Fruit fly (Drosophila melanogaster): ENCODE results near the gene bsk.

The bsk gene

DNA sequence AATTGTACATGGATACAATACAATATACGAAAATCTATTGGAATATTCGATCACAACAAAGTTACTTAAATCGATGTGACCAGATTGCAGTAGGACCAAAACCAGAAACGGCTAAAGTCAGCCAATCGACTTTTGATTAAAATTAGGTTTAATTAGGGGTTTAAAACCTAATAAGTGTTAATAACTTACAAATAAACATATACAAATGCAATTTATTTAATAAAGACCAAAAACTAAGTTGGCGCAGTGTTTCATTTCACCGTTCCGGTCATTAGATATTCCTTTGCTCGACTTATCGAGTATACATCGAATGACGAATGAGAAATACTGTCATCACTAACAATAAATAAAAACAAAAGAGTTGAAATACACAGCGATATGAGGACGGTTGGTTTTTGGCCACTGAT, at the start of gene bsk, which contains the start of gene CG31717:
TSS of gene bsk (minus strand) at position 61 of the 407 bp plus-strand sequence.
TSS of gene CG31717 (plus strand) at position 297 of the 407 bp plus-strand sequence.
- peak; percentile 43 for TF ChIP-seq EcR (GFP tag; optimal IDR thresholded peaks at IDR 0.05)
- TF ChIP-seq Pif1B (GFP tag; optimal IDR thresholded peaks at IDR 0.05): no peak
- no peak for TF ChIP-seq D1 (tag; optimal IDR thresholded peaks at IDR 0.05)
- no peak for TF ChIP-seq Snoo (tag; optimal IDR thresholded peaks at IDR 0.05)
- TF ChIP-seq CG8159 (tag; optimal IDR thresholded peaks at IDR 0.05): no peak
- TF ChIP-seq CG10348 (GFP tag; IDR thresholded peaks at IDR 0.05): no peak
- TF ChIP-seq CG9948 (tag; optimal IDR thresholded peaks at IDR 0.05): no peak

DNA sequence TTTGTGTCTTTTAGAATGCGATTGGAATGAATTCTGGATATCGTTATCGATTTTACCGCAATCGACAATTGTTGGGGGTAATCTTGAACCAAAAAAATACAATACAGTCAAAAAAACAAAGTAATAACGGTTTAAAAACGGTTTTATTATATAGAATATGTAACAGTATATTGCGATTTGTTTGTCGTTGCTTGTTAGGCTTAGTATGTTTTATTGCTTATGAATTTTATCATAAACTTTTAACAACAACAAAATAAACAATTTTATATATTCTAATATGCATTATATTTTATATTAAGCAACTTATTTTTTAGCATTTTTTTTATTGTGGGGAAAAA, 49.5 kb upstream of the bsk start, which contains the start of gene CYLD:
TSS of gene CYLD (minus strand) at position 38 of the 338 bp plus-strand sequence.
- TF ChIP-seq fd96Ca (GFP tag; IDR thresholded peaks at IDR 0.05): no peak
- TF ChIP-seq CG17806 (tag; optimal IDR thresholded peaks at IDR 0.05): peak; percentile 66
- TF ChIP-seq Ets98B (GFP tag; IDR thresholded peaks at IDR 0.05): no peak; the same call in 1 of the 2 replicates
- TF ChIP-seq CG8159 (tag; optimal IDR thresholded peaks at IDR 0.05): no peak
- TF ChIP-seq Pif1A (GFP tag; optimal IDR thresholded peaks at IDR 0.05): no peak
- TF ChIP-seq CG10348 (GFP tag; IDR thresholded peaks at IDR 0.05): no peak
- no peak for TF ChIP-seq CG13204 (GFP tag; optimal IDR thresholded peaks at IDR 0.05)
- TF ChIP-seq CG8301 (tag; optimal IDR thresholded peaks at IDR 0.05): peak; percentile 68
- no peak for TF ChIP-seq rn (GFP tag; IDR thresholded peaks at IDR 0.05)
- TF ChIP-seq D1 (tag; optimal IDR thresholded peaks at IDR 0.05): peak; percentile 82
- TF ChIP-seq gl (tag; optimal IDR thresholded peaks at IDR 0.05): no peak
- TF ChIP-seq CG9948 (tag; optimal IDR thresholded peaks at IDR 0.05): peak; percentile 58
- peak; percentile 43 for TF ChIP-seq CG34367 (tag; optimal IDR thresholded peaks at IDR 0.05)
- TF ChIP-seq CG15710 (tag; optimal IDR thresholded peaks at IDR 0.05): peak; percentile 50
- no peak for TF ChIP-seq Pif1B (GFP tag; optimal IDR thresholded peaks at IDR 0.05)
- peak; percentile 38 for TF ChIP-seq Snoo (tag; optimal IDR thresholded peaks at IDR 0.05)
- no peak for TF ChIP-seq CG4496 (GFP tag; IDR thresholded peaks at IDR 0.05)
- no peak for TF ChIP-seq CG14655 (GFP tag; optimal IDR thresholded peaks at IDR 0.05)
- TF ChIP-seq CG32121 (GFP tag; IDR thresholded peaks at IDR 0.05): peak; percentile 76; the same call in 1 of the 2 replicates
- TF ChIP-seq EcR (GFP tag; optimal IDR thresholded peaks at IDR 0.05): no peak
- no peak for TF ChIP-seq CG12605 (GFP tag; IDR thresholded peaks at IDR 0.05)

DNA sequence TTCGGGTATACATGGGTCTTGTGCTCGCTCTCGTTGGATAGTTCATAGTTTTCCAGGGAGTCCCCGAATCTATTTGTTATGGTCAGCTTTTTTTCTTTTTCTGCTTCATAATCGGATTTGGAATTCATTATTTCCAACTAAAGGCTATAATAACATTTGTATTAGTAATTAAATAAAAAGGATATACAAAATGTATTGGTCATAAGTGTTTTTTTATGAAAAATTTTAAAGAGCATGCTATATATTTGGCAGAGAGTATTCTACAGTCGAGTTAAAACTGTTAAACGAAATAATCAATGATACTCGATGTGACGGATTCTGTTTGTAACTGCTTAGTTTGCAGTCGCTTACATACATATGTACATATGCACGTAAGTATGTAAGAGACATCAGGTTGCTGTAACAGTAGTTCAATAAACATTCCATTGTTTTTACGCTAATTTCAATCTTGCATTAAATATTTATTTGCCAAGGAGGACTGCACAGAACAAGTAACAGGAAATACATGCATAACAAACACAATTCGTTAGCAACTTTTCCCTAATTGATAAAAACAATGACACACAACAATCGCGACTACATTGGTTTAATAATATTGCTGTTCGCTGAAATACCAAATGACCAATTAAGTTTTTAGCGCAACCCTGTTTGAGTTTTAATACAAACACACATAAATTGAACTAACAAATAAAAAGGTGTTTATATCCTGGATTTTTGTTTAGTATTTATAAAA, 48.9 kb upstream of the bsk start:
- TF ChIP-seq CG32121 (GFP tag; IDR thresholded peaks at IDR 0.05): peak; percentile 43; the same call in 1 of the 2 replicates
- no peak for TF ChIP-seq Snoo (tag; optimal IDR thresholded peaks at IDR 0.05)
- TF ChIP-seq CG14655 (GFP tag; optimal IDR thresholded peaks at IDR 0.05): no peak
- TF ChIP-seq gl (tag; optimal IDR thresholded peaks at IDR 0.05): no peak
- no peak for TF ChIP-seq CG9948 (tag; optimal IDR thresholded peaks at IDR 0.05)
- TF ChIP-seq fd96Ca (GFP tag; IDR thresholded peaks at IDR 0.05): no peak
- no peak for TF ChIP-seq EcR (GFP tag; optimal IDR thresholded peaks at IDR 0.05)
- peak; percentile 6 for TF ChIP-seq CG8301 (tag; optimal IDR thresholded peaks at IDR 0.05)
- no peak for TF ChIP-seq Ets98B (GFP tag; IDR thresholded peaks at IDR 0.05)
- TF ChIP-seq CG10348 (GFP tag; IDR thresholded peaks at IDR 0.05): no peak

DNA sequence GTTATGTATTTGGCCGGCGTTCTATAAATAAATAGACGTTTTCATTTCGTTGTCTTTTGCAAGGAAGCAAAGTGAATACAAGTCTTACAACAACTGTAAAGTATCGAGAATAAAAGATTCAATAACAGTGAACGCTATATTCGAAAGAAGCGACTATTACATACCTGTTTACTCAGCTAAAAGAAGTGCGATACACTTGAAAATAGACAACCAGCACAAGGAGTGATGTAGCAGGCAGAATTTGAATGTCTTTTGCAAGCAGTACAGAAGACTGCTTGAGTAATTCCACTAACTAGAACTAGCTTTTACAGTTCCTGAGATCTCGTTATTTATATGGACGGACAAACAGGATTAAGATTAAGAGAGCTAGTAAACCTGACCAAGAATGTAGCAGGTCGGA, 48.0 kb upstream of the bsk start:
- TF ChIP-seq CG17806 (tag; optimal IDR thresholded peaks at IDR 0.05): no peak
- no peak for TF ChIP-seq rn (GFP tag; IDR thresholded peaks at IDR 0.05)
- no peak for TF ChIP-seq CG15710 (tag; optimal IDR thresholded peaks at IDR 0.05)
- no peak for TF ChIP-seq EcR (GFP tag; optimal IDR thresholded peaks at IDR 0.05)
- no peak for TF ChIP-seq CG34367 (tag; optimal IDR thresholded peaks at IDR 0.05)
- TF ChIP-seq CG8301 (tag; optimal IDR thresholded peaks at IDR 0.05): no peak
- TF ChIP-seq gl (tag; optimal IDR thresholded peaks at IDR 0.05): no peak
- no peak for TF ChIP-seq fd96Ca (GFP tag; IDR thresholded peaks at IDR 0.05)
- TF ChIP-seq CG8159 (tag; optimal IDR thresholded peaks at IDR 0.05): no peak

DNA sequence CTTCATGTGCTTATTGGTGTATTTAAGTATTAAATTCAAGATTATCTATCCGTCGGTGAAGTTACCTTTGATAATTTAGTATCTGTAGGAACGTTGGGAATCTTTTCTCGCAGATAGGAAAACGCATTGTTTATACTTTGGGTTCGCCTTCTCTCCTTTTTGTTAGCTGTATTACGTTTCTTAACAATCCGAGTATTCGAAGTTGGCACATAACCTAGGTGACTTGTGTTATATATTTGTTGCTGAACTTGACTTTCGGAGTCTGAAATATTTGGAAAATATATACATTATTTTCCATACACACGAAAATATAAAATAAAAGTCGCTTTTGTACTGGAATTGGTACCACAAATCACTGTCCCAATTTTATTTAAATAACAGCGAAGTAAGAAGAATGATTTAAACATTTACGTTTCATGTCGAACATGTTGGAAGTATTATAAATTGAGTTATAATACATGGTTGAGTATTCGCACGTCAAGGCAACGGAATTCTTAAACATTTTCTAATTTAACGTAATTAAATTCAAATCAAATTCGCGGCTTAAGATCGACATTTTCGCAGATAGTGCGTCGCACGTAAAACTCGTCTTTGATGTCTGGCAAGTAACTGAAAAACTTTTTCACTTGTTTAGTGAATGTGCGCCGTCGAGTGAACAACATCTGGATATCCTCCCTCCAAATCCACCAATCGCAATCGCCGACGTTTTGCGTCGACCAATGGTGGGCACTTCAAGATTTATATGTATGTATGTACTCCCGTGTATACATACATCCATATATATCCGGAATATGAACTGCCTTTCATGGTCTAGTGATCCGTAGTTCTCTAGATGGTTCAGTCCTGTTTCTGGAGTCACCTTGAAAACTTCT, 44.7 kb upstream of the bsk start, which contains the start of gene Hand:
TSS of gene Hand (minus strand) at position 588 of the 872 bp plus-strand sequence.
- TF ChIP-seq CG13204 (GFP tag; optimal IDR thresholded peaks at IDR 0.05) (no peak), CG17806 (tag; optimal IDR thresholded peaks at IDR 0.05) (no peak), Snoo (tag; optimal IDR thresholded peaks at IDR 0.05) (no peak), CG12605 (GFP tag; IDR thresholded peaks at IDR 0.05) (no peak), Ets98B (GFP tag; IDR thresholded peaks at IDR 0.05) (no peak), D1 (tag; optimal IDR thresholded peaks at IDR 0.05) (no peak), gl (tag; optimal IDR thresholded peaks at IDR 0.05) (no peak)

DNA sequence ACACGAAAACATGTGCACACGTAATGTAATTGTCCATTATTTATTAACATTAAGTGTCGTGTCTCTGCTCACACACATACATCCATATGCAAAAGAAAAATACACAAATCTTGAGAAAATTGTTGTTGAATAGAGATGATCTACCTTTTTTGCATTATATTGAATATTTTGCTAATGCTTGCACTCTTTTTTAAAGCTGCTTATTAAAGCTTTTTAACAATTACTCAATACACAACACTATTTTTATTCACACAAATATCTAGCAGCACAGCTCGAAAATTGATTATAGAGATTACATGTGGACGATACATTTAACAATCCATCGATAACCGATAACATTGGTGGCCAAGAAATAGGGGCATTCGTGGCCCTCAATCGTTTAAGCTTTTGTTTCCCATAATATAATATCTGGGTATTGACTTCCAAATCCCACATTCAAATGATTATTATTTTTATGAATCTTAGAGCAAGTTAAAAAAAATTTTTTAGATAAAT, 41.8 kb upstream of the bsk start, which contains the start of gene Ufd4:
TSS of gene Ufd4 (minus strand) at position 300 of the 495 bp plus-strand sequence.
- TF ChIP-seq CG15710 (tag; optimal IDR thresholded peaks at IDR 0.05) (peak; percentile 38), CG32121 (GFP tag; IDR thresholded peaks at IDR 0.05) (peak; percentile 66), CG17806 (tag; optimal IDR thresholded peaks at IDR 0.05) (peak; percentile 49), CG10348 (GFP tag; IDR thresholded peaks at IDR 0.05) (no peak), fd96Ca (GFP tag; IDR thresholded peaks at IDR 0.05) (no peak)
